Worm (Caenorhabditis elegans): ENCODE data around the gene metl-5.

Gene metl-5

ce11 chrIII:4826606-4827005 is 23.8 kb downstream of the metl-5 start, which contains the start of gene F26A1.3:
F26A1.3 (plus strand) TSS chrIII:4826906.
- no peak for TF ChIP-seq lin-13 (GFP tag; optimal IDR thresholded peaks at IDR 0.05)

DNA sequence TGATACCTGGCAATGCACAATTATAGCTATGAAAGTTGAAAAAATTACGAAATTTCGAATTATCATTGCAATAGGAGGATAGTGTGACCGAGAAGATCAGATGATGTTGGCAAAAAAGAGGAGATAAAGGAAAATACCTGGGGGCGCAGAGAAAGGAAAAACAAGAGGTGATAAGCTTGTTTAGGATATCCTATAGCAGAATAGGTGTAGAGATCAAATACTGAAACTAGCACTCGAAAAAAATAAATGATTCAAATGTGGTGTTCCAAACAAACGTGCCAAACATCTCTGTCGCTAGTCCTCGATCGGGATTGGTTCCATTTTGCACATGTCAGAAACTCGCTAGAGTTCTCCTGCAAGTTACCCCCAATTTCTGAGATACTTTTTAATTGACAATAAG is 26.6 kb downstream of the metl-5 start, which contains the start of gene F26A1.9:
Gene F26A1.9 (minus strand): TSS at position 101 of the 400 bp plus-strand sequence.
- TF ChIP-seq dmd-9 (GFP tag; IDR thresholded peaks at IDR 0.05) (no peak), dpl-1 (GFP tag; optimal IDR thresholded peaks at IDR 0.05) (no peak), jun-1 (tag; optimal IDR thresholded peaks at IDR 0.05) (no peak), spr-3 (GFP tag; optimal IDR thresholded peaks at IDR 0.05) (no peak), T26A8.4 (GFP tag; IDR thresholded peaks at IDR 0.05) (no peak), nhr-41 (GFP tag; IDR thresholded peaks at IDR 0.05) (no peak), snpc-4 (tag; optimal IDR thresholded peaks at IDR 0.05) (no peak), fos-1 (tag; optimal IDR thresholded peaks at IDR 0.05) (no peak), Y5F2A.4 (GFP tag; optimal IDR thresholded peaks at IDR 0.05) (no peak), daf-16 (GFP tag; optimal IDR thresholded peaks at IDR 0.05) (no peak), daf-16 (tag; optimal IDR thresholded peaks at IDR 0.05) (no peak), hlh-11 (tag; optimal IDR thresholded peaks at IDR 0.05) (no peak), hlh-30 (tag; optimal IDR thresholded peaks at IDR 0.05; ENCODE audit: insufficient read depth) (no peak), madf-5 (GFP tag; IDR thresholded peaks at IDR 0.05) (no peak)

DNA sequence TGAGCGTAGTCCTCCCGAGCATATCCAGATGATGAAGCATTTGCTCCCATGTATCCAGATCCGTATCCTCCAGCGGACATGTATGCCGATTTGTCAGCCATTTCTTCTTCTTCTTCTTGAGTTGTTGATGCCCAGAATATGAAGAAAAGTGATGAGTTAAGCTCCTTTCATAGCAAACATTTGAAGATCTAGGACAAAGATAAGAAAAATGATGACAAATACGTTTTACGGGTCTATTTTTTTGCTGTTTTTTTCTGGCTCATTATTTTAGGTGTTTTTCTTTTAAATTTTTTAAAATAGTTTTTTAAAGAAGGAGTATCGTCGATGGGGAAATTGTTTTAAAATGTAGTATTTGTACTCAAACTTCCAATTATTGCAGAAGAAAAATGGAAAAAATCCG is 27.4 kb downstream of the metl-5 start, which contains the start of gene nspd-9:
Gene nspd-9 (minus strand): TSS at position 101 of the 400 bp plus-strand sequence.
- no peak for TF ChIP-seq aly-2 (tag; optimal IDR thresholded peaks at IDR 0.05)
- TF ChIP-seq nhr-28 (tag; optimal IDR thresholded peaks at IDR 0.05) = no peak
- no peak for TF ChIP-seq saeg-2 (GFP tag; IDR thresholded peaks at IDR 0.05)
- TF ChIP-seq ceh-32 (tag; optimal IDR thresholded peaks at IDR 0.05; ENCODE audit: poor library complexity) = no peak
- no peak for TF ChIP-seq pqm-1 (tag; optimal IDR thresholded peaks at IDR 0.05)
- TF ChIP-seq nhr-237 (tag; optimal IDR thresholded peaks at IDR 0.05) = no peak
- no peak for TF ChIP-seq dmd-8 (GFP tag; IDR thresholded peaks at IDR 0.05)
- no peak for TF ChIP-seq lim-7 (GFP tag; IDR thresholded peaks at IDR 0.05)
- no peak for TF ChIP-seq nhr-102 (tag; optimal IDR thresholded peaks at IDR 0.05)
- TF ChIP-seq R02D3.7 (tag; optimal IDR thresholded peaks at IDR 0.05) = no peak
- no peak for TF ChIP-seq aha-1 (tag)
- no peak for TF ChIP-seq madf-9 (GFP tag; conservative IDR thresholded peaks at IDR 0.05)
- no peak for TF ChIP-seq ZK546.5 (tag; optimal IDR thresholded peaks at IDR 0.05)
- no peak for TF ChIP-seq Y48G9A.11 (GFP tag; IDR thresholded peaks at IDR 0.05)

- TF ChIP-seq duxl-1 (tag; optimal IDR thresholded peaks at IDR 0.05; ENCODE audit: poor library complexity) = no peak
- no peak for TF ChIP-seq lir-3 (tag; optimal IDR thresholded peaks at IDR 0.05)
- no peak for TF ChIP-seq nhr-10 (tag; optimal IDR thresholded peaks at IDR 0.05)
- TF ChIP-seq egl-43 (GFP tag; IDR thresholded peaks at IDR 0.05) = no peak
- no peak for TF ChIP-seq hlh-30 (tag; optimal IDR thresholded peaks at IDR 0.05; ENCODE audit: insufficient read depth)
- TF ChIP-seq ceh-82 (tag; optimal IDR thresholded peaks at IDR 0.05) = no peak
- TF ChIP-seq ctbp-1 (GFP tag; IDR thresholded peaks at IDR 0.05) = no peak
- no peak for TF ChIP-seq lin-1 (GFP tag; IDR thresholded peaks at IDR 0.05)
- TF ChIP-seq lin-38 (GFP tag; IDR thresholded peaks at IDR 0.05) = no peak
- no peak for TF ChIP-seq nhr-77 (tag; optimal IDR thresholded peaks at IDR 0.05)
- TF ChIP-seq T20F7.1 (GFP tag; optimal IDR thresholded peaks at IDR 0.05) = no peak
- no peak for TF ChIP-seq lin-29 (GFP tag; IDR thresholded peaks at IDR 0.05)
- TF ChIP-seq D1046.2 (GFP tag; IDR thresholded peaks at IDR 0.05) = no peak
- no peak for TF ChIP-seq tra-1 (GFP tag; IDR thresholded peaks at IDR 0.05)
- TF ChIP-seq php-3 (GFP tag; IDR thresholded peaks at IDR 0.05) = no peak
- no peak for TF ChIP-seq tag-97 (GFP tag; IDR thresholded peaks at IDR 0.05)
- TF ChIP-seq jun-1 (tag; optimal IDR thresholded peaks at IDR 0.05) = no peak
- no peak for TF ChIP-seq T26A8.4 (GFP tag; IDR thresholded peaks at IDR 0.05)
- TF ChIP-seq fkh-10 (GFP tag; optimal IDR thresholded peaks at IDR 0.05) = no peak
- no peak for TF ChIP-seq fos-1 (tag; optimal IDR thresholded peaks at IDR 0.05)
Measured at ce11 chrIII:4837429-4837828, 34.6 kb downstream of the metl-5 start, which contains the start of the genes acbp-7 and F26A1.19. acbp-7 (plus strand) TSS chrIII:4837729. F26A1.19 (plus strand) TSS chrIII:4837731.
